Worm (Caenorhabditis elegans) whole organism, mixed stage, embryonic: Measurements from ENCODE around the gene K10D11.2.

ENCODE experiments used
- blmp-1 ChIP-seq: fragments of 150-350 bp; optimal IDR thresholded peaks from 2 replicates; lab custom pipeline; 2014; ENCODE audit warnings: missing biosample characterization, missing genetic modification characterization
- ceh-83 ChIP-seq: fragments of 200-800 bp; sonication (Bioruptor generic); optimal IDR thresholded peaks from 2 replicates; lab custom pipeline; 2018; ENCODE audit warnings: mild to moderate bottlenecking, missing genetic modification characterization, missing compliant biosample characterization
- ces-1 ChIP-seq: fragments of 150-350 bp; optimal IDR thresholded peaks from 2 replicates; lab custom pipeline; 2014; ENCODE audit warnings: missing biosample characterization, missing genetic modification reagents, missing genetic modification characterization
- drap-1 ChIP-seq: fragments of 200-800 bp; sonication (Bioruptor generic); optimal IDR thresholded peaks from 3 replicates; lab custom pipeline; 2018; ENCODE audit warnings: mild to moderate bottlenecking, missing genetic modification characterization, missing compliant biosample characterization
- elt-3 ChIP-seq: fragments of 150-350 bp; optimal IDR thresholded peaks from 2 replicates; lab custom pipeline; 2014; ENCODE audit warnings: missing biosample characterization, missing genetic modification characterization
- hlh-1 ChIP-seq: fragments of 150-350 bp; optimal IDR thresholded peaks from 2 replicates; lab custom pipeline; 2014; ENCODE audit warnings: missing biosample characterization, missing genetic modification reagents, missing genetic modification characterization
- lin-32 ChIP-seq: fragments of 200-800 bp; sonication (Bioruptor generic); optimal IDR thresholded peaks from 2 replicates; lab custom pipeline; 2018; ENCODE audit warnings: mild to moderate bottlenecking, missing genetic modification characterization, missing compliant biosample characterization
- mep-1 ChIP-seq: fragments of 150-350 bp; optimal IDR thresholded peaks from 2 replicates; lab custom pipeline; 2017; ENCODE audit warnings: missing biosample characterization, missing genetic modification reagents, missing genetic modification characterization, inconsistent platforms
- nhr-12 ChIP-seq: fragments of 150-350 bp; optimal IDR thresholded peaks from 2 replicates; lab custom pipeline; 2014; ENCODE audit warnings: missing biosample characterization, missing genetic modification characterization
- nhr-76 ChIP-seq: sonication (generic microtip); optimal IDR thresholded peaks from 2 replicates; lab custom pipeline; 2017; ENCODE audit warnings: missing biosample characterization, missing genetic modification characterization
- unc-62 ChIP-seq: fragments of 150-350 bp; optimal IDR thresholded peaks from 2 replicates; lab custom pipeline; 2014; ENCODE audit warnings: missing biosample characterization, missing genetic modification reagents, missing genetic modification characterization

DNA sequence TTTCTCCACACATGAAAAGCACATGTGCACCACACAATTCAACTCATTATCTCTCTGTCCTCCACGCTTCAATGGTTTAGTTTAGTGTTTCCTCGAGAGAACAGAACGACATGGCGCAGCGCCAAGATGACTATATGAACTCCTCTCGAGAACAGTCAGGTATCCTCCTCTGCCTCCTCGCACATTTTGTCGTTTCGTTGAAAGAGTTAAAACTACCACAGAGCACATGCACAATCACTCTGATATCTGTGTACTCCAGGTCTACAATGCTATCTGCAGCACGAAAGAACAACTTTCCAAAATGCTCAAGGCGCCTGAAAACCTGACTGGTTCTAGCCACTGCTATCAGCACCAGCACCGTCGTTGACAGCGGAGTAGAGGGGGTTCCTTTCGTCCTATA, 48.0 kb downstream of the K10D11.2 start:
- no peak for TF ChIP-seq nhr-12 (tag; lab: Kevin White, UChicago)
- TF ChIP-seq unc-62 (GFP tag; lab: Kevin White, UChicago), result no peak
- no peak for TF ChIP-seq drap-1
- TF ChIP-seq ces-1 (GFP tag; lab: Kevin White, UChicago), result no peak
- no peak for TF ChIP-seq lin-32 (GFP tag; lab: Kevin White, UChicago)
- no peak for TF ChIP-seq blmp-1 (tag; lab: Kevin White, UChicago)
- no peak for TF ChIP-seq nhr-76
- no peak for TF ChIP-seq elt-3 (tag; lab: Kevin White, UChicago)
- TF ChIP-seq ceh-83, result no peak
- TF ChIP-seq hlh-1 (tag; lab: Kevin White, UChicago), result no peak
- TF ChIP-seq mep-1 (tag; lab: Kevin White, UChicago), result no peak
